Worm (Caenorhabditis elegans) whole organism, L2 larva: ENCODE measurements around the gene F43G6.8.

Source experiments
- C34F6.9 ChIP-seq: fragments of 150-350 bp; optimal IDR thresholded peaks from 2 replicates; lab custom pipeline; 2014; ENCODE audit warnings: missing biosample characterization, missing genetic modification characterization
- F13H6.1 ChIP-seq: sonication (generic microtip); optimal IDR thresholded peaks from 2 replicates; lab custom pipeline; 2016; ENCODE audit warnings: missing genetic modification characterization, missing compliant biosample characterization
- R02D3.7 ChIP-seq: fragments of 150-350 bp; optimal IDR thresholded peaks from 2 replicates; lab custom pipeline; 2014; ENCODE audit warnings: missing biosample characterization, missing genetic modification characterization
- Y55F3AM.14 ChIP-seq: fragments of 200-800 bp; sonication (Bioruptor generic); optimal IDR thresholded peaks from 2 replicates; lab custom pipeline; 2018; ENCODE audit warnings: mild to moderate bottlenecking, missing genetic modification characterization, missing compliant biosample characterization
- alr-1 ChIP-seq: fragments of 150-350 bp; optimal IDR thresholded peaks from 2 replicates; lab custom pipeline; 2014; ENCODE audit warnings: missing biosample characterization, missing genetic modification characterization
- aly-2 ChIP-seq: fragments of 150-350 bp; optimal IDR thresholded peaks from 2 replicates; lab custom pipeline; 2014; ENCODE audit warnings: missing biosample characterization, missing genetic modification characterization
- ama-1 ChIP-seq: fragments of 150-350 bp; optimal IDR thresholded peaks from 2 replicates; lab custom pipeline; 2018; ENCODE audit warnings: inconsistent platforms
- ceh-16 ChIP-seq: fragments of 150-350 bp; optimal IDR thresholded peaks from 2 replicates; lab custom pipeline; 2014; ENCODE audit warnings: missing biosample characterization, missing genetic modification characterization
- ceh-82 ChIP-seq: fragments of 150-350 bp; optimal IDR thresholded peaks from 2 replicates; lab custom pipeline; 2014; ENCODE audit warnings: missing biosample characterization, missing genetic modification characterization
- crh-2 ChIP-seq: sonication (generic microtip); optimal IDR thresholded peaks from 2 replicates; lab custom pipeline; 2017; ENCODE audit warnings: missing biosample characterization, missing genetic modification characterization
- egl-27 ChIP-seq: sonication (generic microtip); optimal IDR thresholded peaks from 3 replicates; lab custom pipeline; 2017; ENCODE audit warnings: missing biosample characterization, missing genetic modification reagents, missing genetic modification characterization
- elt-1 ChIP-seq: fragments of 150-350 bp; optimal IDR thresholded peaks from 2 replicates; lab custom pipeline; 2014; ENCODE audit warnings: missing biosample characterization, missing genetic modification characterization
- elt-3 ChIP-seq: sonication (generic microtip); optimal IDR thresholded peaks from 2 replicates; lab custom pipeline; 2017; ENCODE audit warnings: missing biosample characterization, missing genetic modification characterization
- fos-1 ChIP-seq: fragments of 150-350 bp; optimal IDR thresholded peaks from 2 replicates; lab custom pipeline; 2014; ENCODE audit warnings: missing biosample characterization, missing genetic modification characterization
- gmeb-1 ChIP-seq: fragments of 150-350 bp; optimal IDR thresholded peaks from 2 replicates; lab custom pipeline; 2014; ENCODE audit warnings: missing biosample characterization, missing genetic modification characterization
- lin-13 ChIP-seq: fragments of 150-350 bp; optimal IDR thresholded peaks from 2 replicates; lab custom pipeline; 2014; ENCODE audit warnings: missing biosample characterization, missing genetic modification reagents, missing genetic modification characterization
- lin-39 ChIP-seq: fragments of 150-350 bp; optimal IDR thresholded peaks from 2 replicates; lab custom pipeline; 2014; ENCODE audit warnings: missing biosample characterization, missing genetic modification reagents, missing genetic modification characterization
- lsy-2 ChIP-seq, 2 experiments: fragments of 150-350 bp in 1 of 2; sonication (generic microtip) in 1 of 2; optimal IDR thresholded peaks; 2 replicates each; lab custom pipeline; 2014 to 2017; ENCODE audit warnings: missing biosample characterization in 2 of 2, missing genetic modification characterization in 2 of 2
- mab-5 ChIP-seq: fragments of 150-350 bp; optimal IDR thresholded peaks from 2 replicates; lab custom pipeline; 2014; ENCODE audit warnings: missing biosample characterization, missing genetic modification characterization
- mbf-1 ChIP-seq: sonication (generic microtip); optimal IDR thresholded peaks from 2 replicates; lab custom pipeline; 2017; ENCODE audit warnings: missing biosample characterization, missing genetic modification characterization
- mdl-1 ChIP-seq, 2 experiments: fragments of 150-350 bp in 1 of 2; sonication (generic microtip) in 1 of 2; optimal IDR thresholded peaks; 2 replicates each; lab custom pipeline; 2017; ENCODE audit warnings: missing biosample characterization in 2 of 2, missing genetic modification characterization in 2 of 2
- nhr-10 ChIP-seq: sonication (generic microtip); optimal IDR thresholded peaks from 2 replicates; lab custom pipeline; 2017; ENCODE audit warnings: missing biosample characterization, missing genetic modification characterization
- nhr-11 ChIP-seq: fragments of 150-350 bp; optimal IDR thresholded peaks from 2 replicates; lab custom pipeline; 2014; ENCODE audit warnings: missing biosample characterization, missing genetic modification characterization
- nhr-21 ChIP-seq: fragments of 150-350 bp; optimal IDR thresholded peaks from 2 replicates; lab custom pipeline; 2014; ENCODE audit warnings: missing biosample characterization, missing genetic modification characterization
- nhr-23 ChIP-seq: fragments of 150-350 bp; optimal IDR thresholded peaks from 2 replicates; lab custom pipeline; 2014; ENCODE audit warnings: missing biosample characterization, missing genetic modification reagents, missing genetic modification characterization
- nhr-237 ChIP-seq: fragments of 150-350 bp; optimal IDR thresholded peaks from 2 replicates; lab custom pipeline; 2014; ENCODE audit warnings: missing biosample characterization, missing genetic modification characterization
- nhr-25 ChIP-seq: fragments of 150-350 bp; sonication (generic microtip); optimal IDR thresholded peaks from 3 replicates; lab custom pipeline; 2014; ENCODE audit warnings: missing biosample characterization, missing genetic modification characterization
- nhr-77 ChIP-seq: fragments of 150-350 bp; optimal IDR thresholded peaks from 2 replicates; lab custom pipeline; 2014; ENCODE audit warnings: missing biosample characterization, missing genetic modification characterization
- sem-4 ChIP-seq: fragments of 150-350 bp; optimal IDR thresholded peaks from 2 replicates; lab custom pipeline; 2014; ENCODE audit warnings: missing biosample characterization, missing genetic modification reagents, missing genetic modification characterization
- skn-1 ChIP-seq: sonication (generic microtip); optimal IDR thresholded peaks from 2 replicates; lab custom pipeline; 2017; ENCODE audit warnings: missing biosample characterization, missing genetic modification characterization
- sma-3 ChIP-seq: sonication (generic microtip); optimal IDR thresholded peaks from 2 replicates; lab custom pipeline; 2016; ENCODE audit warnings: missing genetic modification reagents, missing genetic modification characterization, missing compliant biosample characterization
- sma-9 ChIP-seq, 2 experiments: fragments of 150-350 bp in 1 of 2; sonication (generic microtip) in 1 of 2; optimal IDR thresholded peaks; 2 replicates each; lab custom pipeline; 2014 to 2016; ENCODE audit warnings: missing genetic modification characterization in 2 of 2, mild to moderate bottlenecking in 1 of 2, missing biosample characterization in 1 of 2, missing compliant biosample characterization in 1 of 2, missing genetic modification reagents in 1 of 2, moderate library complexity in 1 of 2
- unc-39 ChIP-seq: fragments of 150-350 bp; optimal IDR thresholded peaks from 2 replicates; lab custom pipeline; 2014; ENCODE audit warnings: missing biosample characterization, missing genetic modification characterization
- unc-62 ChIP-seq: fragments of 150-350 bp; optimal IDR thresholded peaks from 2 replicates; lab custom pipeline; 2014; ENCODE audit warnings: missing biosample characterization, missing genetic modification reagents, missing genetic modification characterization
- zag-1 ChIP-seq: fragments of 150-350 bp; optimal IDR thresholded peaks from 2 replicates; lab custom pipeline; 2014; ENCODE audit warnings: missing biosample characterization, missing genetic modification characterization
- ztf-1 ChIP-seq: fragments of 200-800 bp; sonication (Bioruptor generic); conservative IDR thresholded peaks from 2 replicates; pipeline ENCODE4 v1.3.6; 2022; ENCODE audit warnings: missing genetic modification characterization, missing compliant biosample characterization
- ztf-11 ChIP-seq: sonication (generic microtip); optimal IDR thresholded peaks from 2 replicates; lab custom pipeline; 2017; ENCODE audit warnings: missing biosample characterization, missing genetic modification characterization
- ztf-4 ChIP-seq: fragments of 150-350 bp; optimal IDR thresholded peaks from 2 replicates; lab custom pipeline; 2014; ENCODE audit warnings: missing biosample characterization, missing genetic modification characterization

Gene F43G6.8

DNA sequence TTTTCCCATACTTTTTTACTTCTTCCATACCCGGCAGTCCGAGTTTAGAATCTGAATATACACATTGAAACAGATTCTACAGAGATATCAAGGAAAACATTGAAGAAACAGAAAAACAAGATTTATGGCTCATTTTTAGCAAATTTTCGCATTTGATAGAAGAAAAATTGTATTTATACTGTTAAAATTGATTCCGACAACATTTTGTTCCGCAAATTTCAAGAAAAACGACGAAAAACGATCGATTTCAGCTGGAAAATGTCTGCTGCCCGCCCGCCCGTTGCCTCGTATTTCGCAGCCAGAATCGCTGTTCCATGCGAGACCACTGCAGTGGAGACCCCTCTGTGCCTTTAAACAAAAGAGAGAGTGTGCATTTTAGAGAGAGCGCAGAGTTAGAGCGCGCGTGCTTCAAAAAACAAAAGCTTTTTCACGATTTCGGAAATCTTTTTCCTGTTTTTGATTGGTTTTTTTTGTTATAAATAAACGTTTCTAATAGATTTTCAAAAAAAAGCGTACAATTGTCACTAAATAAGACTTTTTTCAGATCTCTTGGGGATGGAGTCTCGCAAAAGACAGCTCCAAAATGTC lies 35.9 kb downstream of the F43G6.8 start, which contains the start of the genes patr-1 and dna-2 (continued):
- TF ChIP-seq ama-1 (lab: Kevin White, UChicago) (peak; percentile 5), lsy-2 (tag; optimal IDR thresholded peaks at IDR 0.05; lab: Kevin White, UChicago) (peak; percentile 42 to 86), F13H6.1 (tag; lab: Kevin White, UChicago) (no peak), crh-2 (tag; lab: Kevin White, UChicago) (peak; percentile 60), nhr-25 (peak; percentile 44), mbf-1 (tag; lab: Kevin White, UChicago) (no peak), C34F6.9 (peak; percentile 57), Y55F3AM.14 (GFP tag; lab: Kevin White, UChicago) (no peak), nhr-23 (tag; lab: Kevin White, UChicago) (no peak), nhr-10 (tag; lab: Kevin White, UChicago) (no peak), ceh-82 (tag; lab: Kevin White, UChicago) (no peak), R02D3.7 (tag; lab: Kevin White, UChicago) (no peak), elt-1 (tag; lab: Kevin White, UChicago) (no peak), sma-3 (peak; percentile 30), zag-1 (tag; lab: Kevin White, UChicago) (no peak)

- no peak for TF ChIP-seq sma-9 (GFP tag; optimal IDR thresholded peaks at IDR 0.05; lab: Kevin White, UChicago)
- TF ChIP-seq sma-9 (tag; optimal IDR thresholded peaks at IDR 0.05; lab: Kevin White, UChicago) = no peak
- TF ChIP-seq crh-2 (tag; lab: Kevin White, UChicago) = no peak
- no peak for TF ChIP-seq sem-4 (tag; lab: Kevin White, UChicago)
- TF ChIP-seq ztf-4 (tag; lab: Kevin White, UChicago) = no peak
- no peak for TF ChIP-seq egl-27 (tag; lab: Kevin White, UChicago)
- no peak for TF ChIP-seq mab-5 (tag; lab: Kevin White, UChicago)
- no peak for TF ChIP-seq ztf-1
- no peak for TF ChIP-seq mbf-1 (tag; lab: Kevin White, UChicago)
- TF ChIP-seq lin-13 (GFP tag; lab: Kevin White, UChicago) = no peak
- TF ChIP-seq mdl-1 (tag; optimal IDR thresholded peaks at IDR 0.05; lab: Kevin White, UChicago) = no peak
- TF ChIP-seq, all 48 proteins: peak for 0
Measured at ce11 chrII:11774218-11774617, 39.7 kb downstream of the F43G6.8 start, which contains the start of gene F44E5.1. Gene F44E5.1, minus strand, starts transcription at chrII:11774559.

DNA sequence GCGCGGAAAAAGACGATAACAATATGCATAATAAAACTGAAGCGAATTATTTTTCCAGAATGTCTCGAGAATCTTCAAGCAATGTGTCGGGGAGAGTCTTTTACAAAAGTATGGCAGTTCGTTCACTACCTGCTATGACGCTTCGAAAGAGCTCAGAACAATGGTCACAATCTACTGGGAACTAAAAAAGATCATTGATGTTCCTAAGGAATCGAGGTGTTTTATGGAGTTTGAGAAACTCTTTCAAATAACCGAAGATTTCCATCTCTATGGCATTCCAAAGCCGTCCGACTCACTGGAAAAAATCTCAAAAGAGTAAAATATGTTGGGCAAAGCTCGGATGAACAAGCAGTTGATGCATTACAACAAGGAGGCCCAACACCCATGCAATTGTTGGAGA lies 41.5 kb downstream of the F43G6.8 start, which contains the start of gene F44E5.15:
TSS of gene F44E5.15 (plus strand) at position 301 of the 400 bp plus-strand sequence.
- no peak for TF ChIP-seq nhr-23 (tag; lab: Kevin White, UChicago)
- no peak for TF ChIP-seq elt-3 (tag; lab: Kevin White, UChicago)
- TF ChIP-seq nhr-77 (tag; lab: Kevin White, UChicago) = no peak
- TF ChIP-seq ceh-16 (tag; lab: Kevin White, UChicago) = no peak
- no peak for TF ChIP-seq unc-39 (tag; lab: Kevin White, UChicago)
- TF ChIP-seq lin-39 (tag; lab: Kevin White, UChicago) = no peak
- no peak for TF ChIP-seq ztf-11 (tag; lab: Kevin White, UChicago)
- no peak for TF ChIP-seq alr-1 (tag; lab: Kevin White, UChicago)
- TF ChIP-seq C34F6.9 = no peak
- no peak for TF ChIP-seq nhr-10 (tag; lab: Kevin White, UChicago)
- no peak for TF ChIP-seq nhr-11 (tag; lab: Kevin White, UChicago)
- no peak for TF ChIP-seq gmeb-1 (tag; lab: Kevin White, UChicago)

DNA sequence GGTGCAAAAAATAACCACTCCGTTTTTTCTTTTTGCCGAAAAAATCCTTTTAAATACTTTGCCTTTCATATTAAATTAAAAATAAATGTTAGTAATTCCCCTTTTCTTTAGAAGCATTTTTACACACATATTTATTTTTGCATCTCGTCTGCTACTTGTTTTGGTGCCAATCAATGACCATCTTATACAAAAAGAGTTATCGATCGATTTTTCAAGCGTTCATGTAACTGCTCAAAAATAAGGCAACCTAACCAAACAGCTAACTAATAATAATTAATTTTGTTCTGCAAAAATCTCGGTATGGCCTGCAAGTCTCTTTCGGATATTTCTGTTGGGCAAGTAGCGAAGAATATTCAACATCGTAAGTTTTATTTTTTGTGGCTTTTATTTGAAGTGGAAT lies 47.4 kb downstream of the F43G6.8 start, which contains the start of gene F44E5.2:
TSS of gene F44E5.2 (plus strand) at position 301 of the 400 bp plus-strand sequence.
- TF ChIP-seq sma-9 (GFP tag; optimal IDR thresholded peaks at IDR 0.05; lab: Kevin White, UChicago) (no peak), sma-9 (tag; optimal IDR thresholded peaks at IDR 0.05; lab: Kevin White, UChicago) (no peak), ceh-82 (tag; lab: Kevin White, UChicago) (no peak), ama-1 (lab: Kevin White, UChicago) (no peak), unc-62 (no peak), crh-2 (tag; lab: Kevin White, UChicago) (no peak), aly-2 (no peak), fos-1 (tag; lab: Kevin White, UChicago) (no peak), lin-13 (GFP tag; lab: Kevin White, UChicago) (no peak), skn-1 (tag; lab: Kevin White, UChicago) (no peak), unc-39 (tag; lab: Kevin White, UChicago) (no peak), nhr-23 (tag; lab: Kevin White, UChicago) (no peak), ztf-1 (no peak), nhr-237 (tag; lab: Kevin White, UChicago) (no peak), lin-39 (tag; lab: Kevin White, UChicago) (no peak), sem-4 (tag; lab: Kevin White, UChicago) (no peak), nhr-21 (no peak)
